Fruit fly (Drosophila melanogaster): Measurements from ENCODE around the gene Ttc26.

Ttc26 gene

dm6 chr3R:15793372-15793802 lies 19.2 kb downstream of the Ttc26 start, which contains the start of gene nsl1 (continued):
- TF ChIP-seq foxo (GFP tag; optimal IDR thresholded peaks at IDR 0.05) (peak in 1 of 2 experiments; percentile 64), dsf (GFP tag; optimal IDR thresholded peaks at IDR 0.05; ENCODE audit: borderline replicate concordance) (peak; percentile 24), Vsx2 (GFP tag; optimal IDR thresholded peaks at IDR 0.05; ENCODE audit: partially characterized antibody) (no peak), Sp1 (GFP tag; optimal IDR thresholded peaks at IDR 0.05) (peak; percentile 54), lola (GFP tag; optimal IDR thresholded peaks at IDR 0.05) (no peak), pan (optimal IDR thresholded peaks at IDR 0.05) (no peak), Rel (GFP tag; optimal IDR thresholded peaks at IDR 0.05) (peak; percentile 52), Rel (tag; optimal IDR thresholded peaks at IDR 0.05) (peak; percentile 25), tai (GFP tag; optimal IDR thresholded peaks at IDR 0.05) (no peak), Mio (GFP tag; optimal IDR thresholded peaks at IDR 0.05) (no peak), CrebA (GFP tag; optimal IDR thresholded peaks at IDR 0.05; ENCODE audit: borderline replicate concordance) (no peak)

dm6 chr3R:15794258-15794727 lies 20.1 kb downstream of the Ttc26 start:
- peak; percentile 19 for TF ChIP-seq OdsH (GFP tag; optimal IDR thresholded peaks at IDR 0.05)
- peak; percentile 78 for TF ChIP-seq jim (GFP tag; optimal IDR thresholded peaks at IDR 0.05)
- peak; percentile 58 for TF ChIP-seq rgr (GFP tag; optimal IDR thresholded peaks at IDR 0.05)
- no peak for TF ChIP-seq Dif (GFP tag; optimal IDR thresholded peaks at IDR 0.05; ENCODE audit: partially characterized antibody)
- no peak for TF ChIP-seq Hnf4 (GFP tag; optimal IDR thresholded peaks at IDR 0.05)
- no peak for TF ChIP-seq GATAd (GFP tag; optimal IDR thresholded peaks at IDR 0.05)
- TF ChIP-seq Mio (GFP tag; optimal IDR thresholded peaks at IDR 0.05), result no peak
- peak; percentile 65 for TF ChIP-seq Jra (GFP tag; optimal IDR thresholded peaks at IDR 0.05)
- TF ChIP-seq tai (GFP tag; optimal IDR thresholded peaks at IDR 0.05), result no peak
- TF ChIP-seq brk (GFP tag; optimal IDR thresholded peaks at IDR 0.05), result peak; percentile 55
- peak; percentile 8 for TF ChIP-seq ey (GFP tag; optimal IDR thresholded peaks at IDR 0.05)
- TF ChIP-seq fru (GFP tag; optimal IDR thresholded peaks at IDR 0.05), result peak; percentile 13
- peak; percentile 42 for TF ChIP-seq Sp1 (GFP tag; optimal IDR thresholded peaks at IDR 0.05)
- no peak for TF ChIP-seq Rel (GFP tag; optimal IDR thresholded peaks at IDR 0.05)
- peak; percentile 38 for TF ChIP-seq Rel (tag; optimal IDR thresholded peaks at IDR 0.05)
- peak; percentile 39 for TF ChIP-seq sage (GFP tag; optimal IDR thresholded peaks at IDR 0.05)
- peak in 1 of 2 experiments; percentile 31 for TF ChIP-seq foxo (GFP tag; optimal IDR thresholded peaks at IDR 0.05)
- peak; percentile 88 for TF ChIP-seq N (GFP tag; optimal IDR thresholded peaks at IDR 0.05)
- peak; percentile 60 for TF ChIP-seq h (GFP tag; optimal IDR thresholded peaks at IDR 0.05)
- peak; percentile 92 for TF ChIP-seq Hr83 (GFP tag; optimal IDR thresholded peaks at IDR 0.05; ENCODE audit: poor library complexity, severe bottlenecking)
- TF ChIP-seq psq (GFP tag; optimal IDR thresholded peaks at IDR 0.05), result peak; percentile 28
- TF ChIP-seq br (GFP tag; optimal IDR thresholded peaks at IDR 0.05), result peak; percentile 46
- TF ChIP-seq Hr78 (GFP tag; optimal IDR thresholded peaks at IDR 0.05), result peak; percentile 41
- no peak for TF ChIP-seq Abd-B (GFP tag; optimal IDR thresholded peaks at IDR 0.05)
- TF ChIP-seq CG32264 (GFP tag; optimal IDR thresholded peaks at IDR 0.05), result peak; percentile 27
- TF ChIP-seq lola (GFP tag; optimal IDR thresholded peaks at IDR 0.05), result no peak
- TF ChIP-seq dmrt93B (GFP tag; optimal IDR thresholded peaks at IDR 0.05), result no peak

- TF ChIP-seq Rel (GFP tag; optimal IDR thresholded peaks at IDR 0.05) (no peak), Rel (tag; optimal IDR thresholded peaks at IDR 0.05) (no peak), Dif (GFP tag; optimal IDR thresholded peaks at IDR 0.05; ENCODE audit: partially characterized antibody) (no peak), Dfd (GFP tag; optimal IDR thresholded peaks at IDR 0.05) (no peak), Abd-B (GFP tag; optimal IDR thresholded peaks at IDR 0.05) (no peak), woc (GFP tag; optimal IDR thresholded peaks at IDR 0.05) (no peak), CG9705 (GFP tag; optimal IDR thresholded peaks at IDR 0.05) (no peak), N (GFP tag; optimal IDR thresholded peaks at IDR 0.05) (no peak), fru (GFP tag; optimal IDR thresholded peaks at IDR 0.05) (no peak), Hnf4 (GFP tag; optimal IDR thresholded peaks at IDR 0.05) (no peak), sv (GFP tag; optimal IDR thresholded peaks at IDR 0.05) (no peak), pan (optimal IDR thresholded peaks at IDR 0.05) (no peak), dl (GFP tag; optimal IDR thresholded peaks at IDR 0.05; ENCODE audit: insufficient read depth in 1 of 2, partially characterized antibody in 2 of 2) (no peak), CG32264 (GFP tag; optimal IDR thresholded peaks at IDR 0.05) (no peak), OdsH (GFP tag; optimal IDR thresholded peaks at IDR 0.05) (no peak), Mio (GFP tag; optimal IDR thresholded peaks at IDR 0.05) (no peak)
Measured at dm6 chr3R:15802006-15802405, 27.8 kb downstream of the Ttc26 start, which contains the start of gene CG9593. TSS of gene CG9593 (plus strand) at chr3R:15802275.

Measured in whole organism, wandering third instar larva.